Fruit fly (Drosophila melanogaster) whole organism: Measurements from ENCODE around the gene CG44000.

ENCODE experiments used
- CG8478 ChIP-seq: fragments of >200 bp; optimal IDR thresholded peaks from 2 replicates; lab custom pipeline; 2018; ENCODE audit warnings: inconsistent platforms
- Dll ChIP-seq: fragments of >200 bp; optimal IDR thresholded peaks from 2 replicates; lab custom pipeline; 2017
- EcR ChIP-seq, 2 experiments: fragments of >200 bp; optimal IDR thresholded peaks; 2 replicates each; lab custom pipeline; 2017; ENCODE audit warnings: missing biosample characterization in 2 of 2, missing genetic modification characterization in 2 of 2, missing genetic modification reagents in 2 of 2
- pan ChIP-seq: fragments of >200 bp; optimal IDR thresholded peaks from 2 replicates; lab custom pipeline; 2017
- psq ChIP-seq: fragments of >200 bp; optimal IDR thresholded peaks from 2 replicates; lab custom pipeline; 2017
- usp ChIP-seq: fragments of >200 bp; optimal IDR thresholded peaks from 2 replicates; lab custom pipeline; 2017; ENCODE audit warnings: missing biosample characterization, missing genetic modification characterization, mixed read lengths

CG44000 gene

DNA sequence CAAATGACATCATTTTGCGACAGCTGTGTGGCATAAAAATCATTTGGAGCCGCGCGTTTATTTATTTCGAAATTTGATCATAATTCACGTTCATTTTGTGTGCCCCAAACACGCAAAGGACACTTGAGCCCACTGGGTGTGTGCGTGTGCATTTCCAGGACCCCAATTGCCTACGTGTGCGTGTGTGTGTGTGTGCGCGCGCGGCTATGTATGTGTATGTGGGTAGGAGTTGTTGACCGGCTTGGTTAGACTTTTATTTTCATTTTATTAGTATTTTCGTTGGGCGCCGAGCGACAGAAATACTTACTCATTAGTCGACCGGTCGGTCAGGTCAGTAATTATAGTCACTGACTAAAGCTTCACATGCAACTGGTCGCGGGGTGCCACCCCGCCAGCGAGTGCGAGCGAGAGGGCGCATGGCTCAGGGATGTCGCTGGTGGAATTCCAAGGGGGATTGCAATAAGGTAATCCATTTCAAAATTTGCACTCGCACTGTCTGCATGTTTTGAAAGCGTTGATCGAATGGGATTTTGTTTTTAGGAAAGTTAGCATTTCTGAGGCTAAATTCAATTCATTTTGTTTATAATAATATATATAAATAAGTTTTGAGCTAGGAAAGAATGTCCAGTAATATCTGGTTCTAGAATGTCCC lies 551 bp downstream of the CG44000 start:
- no peak for TF ChIP-seq Dll
- no peak for TF ChIP-seq pan (lab: Kevin White, UChicago)

DNA sequence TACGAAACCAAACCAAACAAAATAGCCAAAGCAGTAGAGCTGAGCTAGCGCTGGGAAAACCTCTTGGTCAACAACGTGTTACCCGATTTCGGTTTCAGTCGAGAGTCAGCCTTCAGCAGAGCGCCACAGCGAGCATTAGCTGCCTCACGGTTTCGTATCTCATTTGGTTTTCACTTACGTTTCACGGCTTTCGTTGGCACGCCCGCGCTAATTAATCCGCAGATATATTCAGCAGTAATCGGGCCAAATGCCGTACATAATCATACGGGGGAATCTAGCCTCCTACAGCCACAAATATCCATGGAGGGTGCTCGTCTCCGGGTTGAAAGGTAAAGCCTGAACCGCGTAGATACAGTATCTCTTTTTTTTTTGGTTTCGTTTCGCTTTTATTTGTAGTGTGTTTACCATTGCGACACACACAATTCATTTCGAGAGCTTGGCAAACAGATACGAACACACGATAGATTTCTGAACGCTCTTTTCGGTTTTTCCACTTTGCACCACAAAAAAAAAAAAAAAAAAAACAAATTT lies 1.4 kb downstream of the CG44000 start, which contains the start of gene CG31650:
Gene CG31650 (minus strand): TSS at position 352 of the 531 bp plus-strand sequence.
- TF ChIP-seq psq (lab: Kevin White, UChicago), result no peak
- no peak for TF ChIP-seq EcR (GFP tag; optimal IDR thresholded peaks at IDR 0.05; lab: Kevin White, UChicago)
- TF ChIP-seq pan (lab: Kevin White, UChicago), result no peak
- no peak for TF ChIP-seq usp
- no peak for TF ChIP-seq CG8478 (lab: Kevin White, UChicago)
- TF ChIP-seq Dll, result no peak

DNA sequence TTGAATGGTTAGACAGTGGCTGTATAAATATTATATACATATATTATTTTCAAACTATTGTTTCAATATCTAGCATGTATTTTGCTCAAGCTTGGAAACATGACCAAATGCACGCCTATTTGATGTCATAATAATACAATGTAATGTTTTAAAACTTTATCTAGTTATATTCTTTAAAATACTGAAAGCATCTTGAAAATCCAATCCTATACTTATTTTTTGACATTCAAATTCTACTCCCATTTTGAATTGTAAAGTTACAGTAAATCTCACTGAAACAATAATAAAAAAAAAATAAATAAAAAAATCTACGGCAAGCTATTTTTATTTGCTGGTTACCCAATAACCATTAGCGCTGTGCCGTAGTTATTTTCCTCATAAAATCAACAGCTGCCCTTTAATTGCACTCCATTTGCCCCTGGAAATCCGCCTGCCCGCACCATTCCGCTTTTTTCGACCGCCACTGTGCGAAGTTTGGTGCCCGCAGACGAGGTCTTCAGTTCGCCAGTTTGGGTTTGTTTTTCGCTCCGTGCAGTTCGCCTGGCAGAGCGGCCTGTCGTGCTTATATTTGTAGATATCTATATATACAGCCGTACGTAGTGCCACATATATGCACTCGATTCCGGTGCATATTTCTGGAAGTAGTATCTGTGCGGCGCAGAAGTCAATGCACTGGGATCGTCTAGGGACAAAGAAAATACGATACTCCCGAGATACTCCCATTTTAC lies 2.0 kb downstream of the CG44000 start:
- TF ChIP-seq pan (lab: Kevin White, UChicago) (no peak), psq (lab: Kevin White, UChicago) (no peak), CG8478 (lab: Kevin White, UChicago) (no peak), Dll (no peak), EcR (GFP tag; optimal IDR thresholded peaks at IDR 0.05; lab: Kevin White, UChicago) (no peak), usp (no peak)

DNA sequence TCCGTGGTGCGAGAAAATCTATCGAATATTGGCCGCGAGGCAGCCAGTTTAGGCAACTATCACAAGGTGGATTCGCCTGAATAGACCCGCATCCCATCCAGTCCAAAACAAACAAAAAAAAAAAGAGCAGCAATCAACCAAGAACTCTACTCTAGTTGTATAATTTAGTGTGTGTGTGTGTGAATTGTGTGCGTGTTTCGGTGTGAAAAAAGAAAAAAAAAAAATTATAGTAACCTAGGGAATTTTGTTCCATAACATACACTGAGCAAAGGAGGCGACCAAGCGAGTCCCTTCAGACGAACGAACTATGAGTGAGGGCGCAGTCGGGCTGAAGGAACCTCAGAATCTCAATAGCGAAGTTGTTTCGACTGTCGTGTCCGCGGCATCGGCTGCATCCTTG lies 3.2 kb downstream of the CG44000 start:
- TF ChIP-seq usp, result no peak
- TF ChIP-seq CG8478 (lab: Kevin White, UChicago), result no peak

DNA sequence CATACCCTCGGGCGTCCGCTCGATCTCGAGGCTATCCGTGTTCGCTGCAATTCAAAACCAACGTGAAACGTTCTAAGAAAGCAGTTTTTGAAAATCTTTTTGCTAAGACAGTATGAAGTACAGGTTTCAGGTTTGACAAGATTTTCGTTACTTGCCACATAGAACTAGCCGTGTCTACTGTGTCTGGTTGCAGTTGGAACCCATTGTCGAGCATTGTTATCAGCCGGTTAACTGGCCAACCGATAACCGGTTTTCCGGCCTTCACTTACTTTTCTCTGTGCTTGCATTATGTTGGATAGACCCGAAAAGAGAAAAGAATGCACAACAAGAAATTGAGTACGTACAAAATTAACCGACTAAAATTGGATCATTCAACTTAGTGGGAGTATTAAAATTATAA lies 6.9 kb downstream of the CG44000 start:
- TF ChIP-seq pan (lab: Kevin White, UChicago), result no peak
- TF ChIP-seq usp, result no peak
- no peak for TF ChIP-seq EcR (GFP tag; optimal IDR thresholded peaks at IDR 0.05; lab: Kevin White, UChicago)
- no peak for TF ChIP-seq Dll
- TF ChIP-seq psq (lab: Kevin White, UChicago), result no peak
- no peak for TF ChIP-seq CG8478 (lab: Kevin White, UChicago)

DNA sequence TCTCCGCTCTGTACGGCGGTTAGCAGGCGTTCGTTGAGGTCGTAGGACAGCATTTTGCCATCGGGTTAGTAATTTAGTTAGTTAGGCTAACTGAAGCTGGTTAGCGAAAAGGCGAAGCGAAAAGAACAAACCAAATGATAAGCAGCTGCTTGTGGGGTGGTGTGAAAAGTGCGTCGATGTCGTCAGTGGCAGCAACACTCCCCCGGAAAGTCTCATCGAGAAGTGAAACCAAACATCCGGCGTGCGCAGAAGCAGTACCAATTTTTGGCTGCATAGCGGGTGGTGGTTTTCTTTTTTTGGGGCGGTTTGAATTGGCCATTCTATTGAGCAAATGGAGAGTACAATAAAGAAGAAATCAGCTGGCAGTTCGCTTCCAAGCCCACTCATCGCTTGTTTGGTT lies 7.8 kb downstream of the CG44000 start, which contains the start of gene CG9121:
Gene CG9121 (minus strand): TSS at position 238 of the 400 bp plus-strand sequence.
- no peak for TF ChIP-seq pan (lab: Kevin White, UChicago)
- TF ChIP-seq Dll, result no peak
- no peak for TF ChIP-seq psq (lab: Kevin White, UChicago)

DNA sequence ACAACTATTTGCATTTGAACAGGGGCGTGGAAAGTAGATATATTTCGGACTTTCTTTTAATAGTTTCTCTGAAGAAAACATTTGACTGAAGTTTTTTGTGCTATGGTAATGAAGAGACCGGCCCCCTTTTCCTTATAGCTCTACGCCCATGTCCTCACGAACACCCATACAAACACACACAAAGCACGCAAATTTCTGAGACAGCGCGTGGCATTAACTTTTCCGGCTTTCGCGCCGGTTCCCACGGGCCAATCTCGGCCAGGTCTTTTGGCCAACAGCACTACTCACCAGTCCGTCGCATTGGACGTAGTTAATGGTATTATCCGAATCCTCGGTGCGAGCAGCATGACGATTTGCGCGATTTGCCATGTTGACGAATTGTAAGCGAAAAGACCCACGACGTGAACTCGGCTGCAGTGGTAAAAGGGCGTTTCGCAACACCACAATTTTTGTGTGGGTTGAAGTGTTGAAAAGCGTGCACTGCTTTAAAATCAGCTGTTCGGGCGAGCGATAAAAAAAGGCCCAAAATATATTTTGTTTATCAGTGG lies 9.4 kb downstream of the CG44000 start, which contains the start of gene senju:
Gene senju (plus strand): TSS at position 477 of the 548 bp plus-strand sequence.
- no peak for TF ChIP-seq pan (lab: Kevin White, UChicago)
- no peak for TF ChIP-seq psq (lab: Kevin White, UChicago)
- TF ChIP-seq Dll, result no peak
- TF ChIP-seq CG8478 (lab: Kevin White, UChicago), result no peak
- TF ChIP-seq EcR (GFP tag; optimal IDR thresholded peaks at IDR 0.05; lab: Kevin White, UChicago), result no peak
- TF ChIP-seq usp, result no peak

DNA sequence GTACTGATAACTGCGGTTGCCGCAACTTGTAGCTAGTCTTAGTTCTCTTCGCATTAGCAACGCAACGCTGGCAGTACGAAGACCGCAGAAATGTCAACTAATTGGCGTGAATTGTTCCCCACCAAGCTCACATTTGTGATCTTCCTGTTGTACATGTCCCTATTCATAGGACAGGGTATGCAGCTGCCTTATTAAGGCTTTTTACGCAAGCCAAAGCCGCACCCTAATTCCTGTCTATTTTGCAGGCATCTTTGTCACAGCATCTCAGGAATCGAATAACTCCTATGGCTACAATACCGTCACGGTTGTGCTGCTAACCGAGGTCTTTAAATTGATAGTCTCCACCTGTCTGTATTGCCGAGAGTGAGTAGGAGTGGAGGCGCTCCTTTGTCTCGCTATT lies 9.9 kb downstream of the CG44000 start, which contains the start of gene eIF3h:
Gene eIF3h (minus strand): TSS at position 101 of the 400 bp plus-strand sequence.
- TF ChIP-seq EcR (GFP tag; optimal IDR thresholded peaks at IDR 0.05; lab: Kevin White, UChicago), result no peak

DNA sequence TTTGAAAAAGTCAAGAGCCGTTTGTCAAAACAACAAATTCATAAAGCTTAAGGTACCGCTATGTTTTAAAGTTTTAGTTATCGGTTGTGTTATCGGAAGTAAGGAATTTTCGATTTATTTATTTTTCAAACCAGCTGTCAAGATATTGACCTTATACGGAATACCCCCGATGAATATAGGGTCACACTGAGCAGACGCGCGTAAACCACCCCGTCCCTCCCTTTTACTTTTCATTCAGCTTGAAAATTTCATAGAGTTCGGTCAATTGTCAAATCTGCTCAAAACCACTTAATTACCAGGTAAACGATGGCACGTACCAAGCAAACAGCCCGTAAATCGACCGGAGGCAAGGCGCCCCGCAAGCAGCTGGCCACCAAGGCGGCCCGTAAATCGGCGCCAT lies 11.9 kb downstream of the CG44000 start, which contains the start of the genes CG14036 and His3.3A:
Gene CG14036 (minus strand): TSS at position 64 of the 400 bp plus-strand sequence.
Gene His3.3A (plus strand): TSS at position 106 of the 400 bp plus-strand sequence.
- TF ChIP-seq usp (no peak), Dll (no peak), psq (lab: Kevin White, UChicago) (no peak), EcR (GFP tag; optimal IDR thresholded peaks at IDR 0.05; lab: Kevin White, UChicago) (no peak), CG8478 (lab: Kevin White, UChicago) (no peak), pan (lab: Kevin White, UChicago) (no peak)

DNA sequence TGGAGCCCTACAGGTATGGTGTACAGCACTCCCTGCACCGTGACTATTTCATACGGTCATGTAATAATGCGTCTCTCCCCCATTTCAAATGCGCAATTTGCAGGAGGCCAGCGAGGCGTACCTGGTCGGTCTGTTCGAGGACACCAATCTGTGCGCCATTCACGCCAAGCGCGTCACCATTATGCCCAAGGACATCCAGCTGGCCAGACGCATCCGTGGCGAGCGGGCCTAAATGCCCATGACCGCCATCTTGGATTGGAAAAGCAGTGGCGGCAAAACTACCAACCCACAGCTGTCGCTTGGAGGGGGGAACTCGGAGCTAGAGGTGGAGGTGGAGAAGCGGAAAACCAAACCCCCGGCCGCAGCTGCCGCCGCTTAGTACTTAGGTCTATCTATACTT lies 12.5 kb downstream of the CG44000 start:
- no peak for TF ChIP-seq pan (lab: Kevin White, UChicago)
- TF ChIP-seq EcR (GFP tag; optimal IDR thresholded peaks at IDR 0.05; lab: Kevin White, UChicago), result no peak

DNA sequence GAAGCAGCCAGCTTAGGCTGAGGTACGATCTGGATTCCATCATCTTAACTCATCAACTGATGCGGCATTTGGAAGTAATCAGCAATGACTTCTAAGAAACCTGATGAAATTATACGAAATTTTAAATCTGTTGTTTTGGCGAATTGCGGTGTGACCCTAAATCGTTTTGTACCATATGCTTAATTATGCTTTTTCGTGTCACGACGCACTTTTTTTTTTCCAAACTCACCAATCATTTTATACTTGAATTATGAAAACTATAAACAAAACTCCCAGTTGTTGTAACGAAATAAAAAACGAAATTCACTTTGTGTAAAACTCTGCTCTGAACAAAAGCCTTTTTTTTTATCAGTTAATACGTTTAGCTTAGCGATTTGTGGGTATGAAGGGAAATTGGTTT lies 15.0 kb downstream of the CG44000 start, which contains the start of gene Nepl3:
Gene Nepl3 (minus strand): TSS at position 155 of the 400 bp plus-strand sequence.
- TF ChIP-seq Dll (no peak), EcR (GFP tag; optimal IDR thresholded peaks at IDR 0.05; lab: Kevin White, UChicago) (no peak), CG8478 (lab: Kevin White, UChicago) (no peak), psq (lab: Kevin White, UChicago) (no peak)

DNA sequence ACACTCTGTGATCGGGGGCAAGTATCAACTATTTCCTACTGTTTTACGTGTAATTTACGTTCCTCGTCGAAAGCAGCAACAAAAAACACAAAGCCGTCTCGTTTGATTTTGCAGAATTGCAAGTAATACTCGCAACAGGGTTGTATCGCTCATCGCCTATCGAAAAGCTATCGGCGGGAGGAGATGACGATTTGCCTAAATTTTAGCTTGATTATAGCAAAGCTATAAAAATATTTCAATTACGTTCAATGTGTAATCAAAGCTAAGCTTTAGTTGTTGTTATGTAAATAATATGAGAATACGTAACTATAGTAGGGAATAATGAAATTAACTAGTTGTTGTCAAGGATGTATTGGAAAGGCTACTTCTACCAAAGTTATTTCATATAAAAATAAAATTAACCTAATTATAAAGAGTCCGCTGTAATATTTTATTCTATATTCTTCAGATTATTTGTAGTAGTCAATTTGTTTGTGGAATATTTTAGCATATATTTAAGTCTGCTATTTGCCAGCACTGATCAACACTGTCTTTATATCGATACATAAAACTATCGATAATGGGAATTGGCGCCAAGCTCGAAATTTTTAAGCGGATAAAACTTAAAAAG lies 16.7 kb downstream of the CG44000 start, which contains the start of gene Rpn11:
Gene Rpn11 (minus strand): TSS at position 146 of the 610 bp plus-strand sequence.
- TF ChIP-seq EcR (GFP tag; optimal IDR thresholded peaks at IDR 0.05; lab: Kevin White, UChicago) (no peak), psq (lab: Kevin White, UChicago) (no peak), CG8478 (lab: Kevin White, UChicago) (no peak), pan (lab: Kevin White, UChicago) (no peak), usp (no peak), Dll (no peak)
